Worm (Caenorhabditis elegans) whole organism, L4 larva: Measurements from ENCODE around the gene F54E7.9.

ENCODE experiments used
- aha-1 ChIP-seq: fragments of 150-350 bp; peaks from one replicate; lab custom pipeline; 2014; ENCODE audit warnings: missing biosample characterization, missing genetic modification characterization
- ces-1 ChIP-seq: fragments of 150-350 bp; sonication (generic microtip); optimal IDR thresholded peaks from 4 replicates; lab custom pipeline; 2014; ENCODE audit warnings: missing biosample characterization, missing genetic modification reagents, missing genetic modification characterization
- lin-1 ChIP-seq: fragments of 200-800 bp; sonication (Bioruptor generic); IDR thresholded peaks from 2 replicates; pipeline ENCODE4 v1.3.6; 2022; ENCODE audit warnings: missing genetic modification reagents, missing genetic modification characterization, missing compliant biosample characterization
- nhr-10 ChIP-seq: fragments of 150-350 bp; optimal IDR thresholded peaks from 2 replicates; lab custom pipeline; 2014; ENCODE audit warnings: missing biosample characterization, missing genetic modification characterization
- nhr-11 ChIP-seq: fragments of 150-350 bp; optimal IDR thresholded peaks from 2 replicates; lab custom pipeline; 2014; ENCODE audit warnings: missing biosample characterization, missing genetic modification characterization
- nhr-111 ChIP-seq: fragments of 200-800 bp; sonication (Bioruptor generic); optimal IDR thresholded peaks from 2 replicates; lab custom pipeline; 2018; ENCODE audit warnings: mild to moderate bottlenecking, missing genetic modification characterization, missing compliant biosample characterization
- sdz-12 ChIP-seq: fragments of 200-800 bp; sonication (Bioruptor generic); optimal IDR thresholded peaks from 2 replicates; lab custom pipeline; 2018; ENCODE audit warnings: mild to moderate bottlenecking, missing genetic modification characterization, missing compliant biosample characterization
- skn-1 ChIP-seq: fragments of 150-350 bp; optimal IDR thresholded peaks from 2 replicates; lab custom pipeline; 2014; ENCODE audit warnings: missing biosample characterization, missing genetic modification characterization
- snpc-4 ChIP-seq: fragments of 150-350 bp; optimal IDR thresholded peaks from 2 replicates; lab custom pipeline; 2014; ENCODE audit warnings: missing biosample characterization, missing genetic modification characterization
- unc-130 ChIP-seq: sonication (generic microtip); optimal IDR thresholded peaks from 2 replicates; lab custom pipeline; 2016; ENCODE audit warnings: missing genetic modification reagents, missing genetic modification characterization, missing compliant biosample characterization
- unc-62 ChIP-seq, 3 experiments: fragments of 150-350 bp in 1 of 3; sonication (generic microtip); optimal IDR thresholded peaks in 2 of 3; peaks in 1 of 3; 1 replicate in 1 of 3; 2 replicates in 2 of 3; lab custom pipeline; 2014 to 2017; ENCODE audit warnings: missing biosample characterization in 3 of 3, missing genetic modification characterization in 3 of 3, missing genetic modification reagents in 3 of 3, missing genotype in 1 of 3
- zag-1 ChIP-seq: fragments of 150-350 bp; optimal IDR thresholded peaks from 2 replicates; lab custom pipeline; 2014; ENCODE audit warnings: missing biosample characterization, missing genetic modification characterization

DNA sequence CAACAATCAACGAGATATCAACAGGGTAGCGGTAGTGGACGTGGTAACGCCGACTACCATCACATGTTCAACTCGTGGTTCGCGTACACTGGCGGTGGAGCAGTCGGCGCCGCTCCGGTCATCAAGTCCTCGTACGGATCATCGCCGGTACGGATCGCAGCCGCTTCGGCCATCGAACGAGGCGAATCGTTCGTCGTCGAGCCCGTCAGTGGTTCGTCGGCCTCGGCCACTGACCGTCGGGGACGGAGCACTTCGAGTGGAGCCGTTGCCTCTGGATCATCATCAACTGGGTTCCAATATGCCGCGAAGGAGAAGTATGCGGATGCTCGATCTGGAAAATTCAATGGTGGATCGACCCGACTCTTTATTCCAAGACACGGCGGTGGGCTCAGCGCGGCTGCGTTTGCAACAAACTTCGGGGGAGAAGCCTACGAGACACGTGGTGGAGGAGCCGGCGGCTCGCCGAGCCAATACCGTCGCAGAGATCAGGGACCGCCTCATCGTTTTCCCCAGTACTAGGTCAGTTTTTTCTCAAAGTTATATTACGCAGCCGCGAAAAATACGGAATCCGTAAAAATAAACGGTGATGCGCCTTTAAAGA, 2.2 kb downstream of the F54E7.9 start:
- no peak for TF ChIP-seq unc-62 (GFP tag; optimal IDR thresholded peaks at IDR 0.05 in 1 of 2; lab: Kevin White, UChicago)
- no peak for TF ChIP-seq unc-62 (tag; optimal IDR thresholded peaks at IDR 0.05; lab: Kevin White, UChicago)
- TF ChIP-seq aha-1 (tag; lab: Kevin White, UChicago) = peak; percentile 52
- TF ChIP-seq snpc-4 (tag; lab: Kevin White, UChicago) = no peak
- no peak for TF ChIP-seq lin-1 (GFP tag; lab: Robert Waterston, UW)
- TF ChIP-seq zag-1 (tag; lab: Kevin White, UChicago) = no peak
- no peak for TF ChIP-seq nhr-111 (GFP tag; lab: Kevin White, UChicago)
- TF ChIP-seq skn-1 (tag; lab: Kevin White, UChicago) = no peak
- TF ChIP-seq nhr-10 = no peak
- TF ChIP-seq sdz-12 = no peak
- no peak for TF ChIP-seq unc-130
- no peak for TF ChIP-seq nhr-11 (tag; lab: Kevin White, UChicago)
- TF ChIP-seq ces-1 = no peak
